Worm (Caenorhabditis elegans) whole organism, L4 larva: ENCODE measurements around the gene srh-2.

Source experiments
- F10B5.3 ChIP-seq: sonication (generic microtip); optimal IDR thresholded peaks from 2 replicates; lab custom pipeline; 2016; ENCODE audit warnings: mild to moderate bottlenecking, missing genetic modification characterization, missing compliant biosample characterization
- F44E2.7 ChIP-seq: fragments of 200-800 bp; sonication (Bioruptor generic); IDR thresholded peaks from 2 replicates; pipeline ENCODE4 v2.1.2; 2022; ENCODE audit warnings: missing genetic modification characterization, missing compliant biosample characterization
- R02D3.7 ChIP-seq: fragments of 150-350 bp; sonication (generic microtip); optimal IDR thresholded peaks from 3 replicates; lab custom pipeline; 2014; ENCODE audit warnings: missing biosample characterization, missing genetic modification characterization
- T26A8.4 ChIP-seq: fragments of 200-800 bp; sonication (Bioruptor generic); IDR thresholded peaks from 2 replicates; pipeline ENCODE4 v1.3.6; 2022; ENCODE audit warnings: missing genetic modification characterization, missing compliant biosample characterization
- Y105C5A.15 ChIP-seq: fragments of 200-800 bp; sonication (Bioruptor generic); IDR thresholded peaks from 2 replicates; pipeline ENCODE4 v1.3.6; 2022; ENCODE audit warnings: missing genetic modification characterization, missing compliant biosample characterization
- Y48G9A.11 ChIP-seq: fragments of 200-800 bp; sonication (Bioruptor generic); IDR thresholded peaks from 2 replicates; pipeline ENCODE4 v1.3.6; 2022; ENCODE audit warnings: missing genetic modification reagents, missing genetic modification characterization, missing compliant biosample characterization
- Y75B8A.6 ChIP-seq: fragments of 200-800 bp; sonication (Bioruptor generic); IDR thresholded peaks from 2 replicates; pipeline ENCODE4 v1.3.6; 2022; ENCODE audit warnings: missing genetic modification reagents, missing genetic modification characterization, missing compliant biosample characterization
- ZK337.2 ChIP-seq: fragments of 200-800 bp; sonication (Bioruptor generic); IDR thresholded peaks from 2 replicates; pipeline ENCODE4 v1.3.6; 2022; ENCODE audit warnings: missing genetic modification reagents, missing genetic modification characterization, missing compliant biosample characterization
- ZK546.5 ChIP-seq, 2 experiments: sonication (generic microtip); optimal IDR thresholded peaks; 2 replicates each; lab custom pipeline; 2017; ENCODE audit warnings: missing biosample characterization in 2 of 2, missing genetic modification characterization in 2 of 2
- aha-1 ChIP-seq: fragments of 150-350 bp; peaks from one replicate; lab custom pipeline; 2014; ENCODE audit warnings: missing biosample characterization, missing genetic modification characterization
- ama-1 ChIP-seq: fragments of 150-350 bp; optimal IDR thresholded peaks from 2 replicates; lab custom pipeline; 2014; ENCODE audit warnings: inconsistent platforms, mixed read lengths
- attf-4 ChIP-seq: sonication (generic microtip); optimal IDR thresholded peaks from 3 replicates; lab custom pipeline; 2017; ENCODE audit warnings: missing biosample characterization, missing genetic modification characterization
- ceh-32 ChIP-seq: sonication (generic microtip); optimal IDR thresholded peaks from 2 replicates; lab custom pipeline; 2016; ENCODE audit warnings: mild to moderate bottlenecking, missing genetic modification characterization, missing compliant biosample characterization; ENCODE audit not compliant: poor library complexity
- ces-1 ChIP-seq: fragments of 150-350 bp; sonication (generic microtip); optimal IDR thresholded peaks from 4 replicates; lab custom pipeline; 2014; ENCODE audit warnings: missing biosample characterization, missing genetic modification reagents, missing genetic modification characterization
- cey-2 ChIP-seq: sonication (generic microtip); optimal IDR thresholded peaks from 3 replicates; lab custom pipeline; 2017; ENCODE audit warnings: missing genetic modification characterization, mild to moderate bottlenecking, missing compliant biosample characterization, antibody characterized with exemption, borderline replicate concordance; ENCODE audit not compliant: insufficient read depth
- daf-12 ChIP-seq: fragments of 150-350 bp; optimal IDR thresholded peaks from 2 replicates; lab custom pipeline; 2014; ENCODE audit warnings: missing biosample characterization, missing genetic modification reagents, missing genetic modification characterization
- daf-8 ChIP-seq: fragments of 200-800 bp; sonication (Bioruptor generic); IDR thresholded peaks from 2 replicates; pipeline ENCODE4 v1.3.6; 2022; ENCODE audit warnings: missing genetic modification characterization, missing compliant biosample characterization
- duxl-1 ChIP-seq: sonication (generic microtip); optimal IDR thresholded peaks from 2 replicates; lab custom pipeline; 2016; ENCODE audit warnings: mild to moderate bottlenecking, missing genetic modification characterization, moderate library complexity, missing compliant biosample characterization; ENCODE audit not compliant: poor library complexity
- dve-1 ChIP-seq: sonication (generic microtip); optimal IDR thresholded peaks from 2 replicates; lab custom pipeline; 2017; ENCODE audit warnings: antibody characterized with exemption, mild to moderate bottlenecking, missing genetic modification characterization, missing compliant biosample characterization; ENCODE audit not compliant: insufficient read depth
- egl-27 ChIP-seq: sonication (generic microtip); optimal IDR thresholded peaks from 3 replicates; lab custom pipeline; 2017; ENCODE audit warnings: missing biosample characterization, missing genetic modification reagents, missing genetic modification characterization
- egl-43 ChIP-seq: fragments of 200-800 bp; sonication (Bioruptor generic); IDR thresholded peaks from 2 replicates; pipeline ENCODE4 v1.3.6; 2022; ENCODE audit warnings: missing genetic modification reagents, missing genetic modification characterization, missing compliant biosample characterization
- lsy-2 ChIP-seq, 2 experiments: fragments of 150-350 bp in 1 of 2; sonication (generic microtip) in 1 of 2; optimal IDR thresholded peaks; 2 replicates each; lab custom pipeline; 2014 to 2017; ENCODE audit warnings: missing biosample characterization in 2 of 2, missing genetic modification characterization in 2 of 2
- mep-1 ChIP-seq: fragments of 150-350 bp; sonication (generic microtip); optimal IDR thresholded peaks from 3 replicates; lab custom pipeline; 2014; ENCODE audit warnings: missing biosample characterization, missing genetic modification characterization
- mxl-2 ChIP-seq: fragments of 200-800 bp; sonication (Bioruptor generic); conservative IDR thresholded peaks from 2 replicates; pipeline ENCODE4 v1.3.6; 2022; ENCODE audit warnings: missing genetic modification reagents, missing genetic modification characterization, missing compliant biosample characterization
- nhr-102 ChIP-seq: sonication (generic microtip); optimal IDR thresholded peaks from 2 replicates; lab custom pipeline; 2016; ENCODE audit warnings: mild to moderate bottlenecking, missing genetic modification characterization, moderate library complexity, missing compliant biosample characterization
- nhr-42 ChIP-seq: fragments of 200-800 bp; sonication (Bioruptor generic); IDR thresholded peaks from 2 replicates; pipeline ENCODE4 v1.3.6; 2022; ENCODE audit warnings: missing genetic modification characterization, missing compliant biosample characterization
- nhr-48 ChIP-seq: sonication (generic microtip); optimal IDR thresholded peaks from 2 replicates; lab custom pipeline; 2016; ENCODE audit warnings: mild to moderate bottlenecking, missing genetic modification characterization, missing compliant biosample characterization
- nhr-6 ChIP-seq: fragments of 150-350 bp; optimal IDR thresholded peaks from 2 replicates; lab custom pipeline; 2014; ENCODE audit warnings: missing biosample characterization, missing genetic modification characterization
- php-3 ChIP-seq: fragments of 200-800 bp; sonication (Bioruptor generic); IDR thresholded peaks from 2 replicates; pipeline ENCODE4 v1.3.6; 2022; ENCODE audit warnings: missing genetic modification reagents, missing genetic modification characterization, missing compliant biosample characterization
- rbr-2 ChIP-seq: sonication (generic microtip); optimal IDR thresholded peaks from 2 replicates; lab custom pipeline; 2016; ENCODE audit warnings: missing genotype, missing genetic modification characterization, missing compliant biosample characterization
- saeg-2 ChIP-seq: fragments of 200-800 bp; sonication (Bioruptor generic); IDR thresholded peaks from 2 replicates; pipeline ENCODE4 v1.3.6; 2022; ENCODE audit warnings: missing genetic modification reagents, missing genetic modification characterization, missing compliant biosample characterization
- snpc-4 ChIP-seq: fragments of 150-350 bp; optimal IDR thresholded peaks from 2 replicates; lab custom pipeline; 2014; ENCODE audit warnings: missing biosample characterization, missing genetic modification characterization
- spr-3 ChIP-seq: fragments of 200-800 bp; sonication (Bioruptor generic); optimal IDR thresholded peaks from 2 replicates; lab custom pipeline; 2018; ENCODE audit warnings: mild to moderate bottlenecking, missing genetic modification characterization, missing compliant biosample characterization
- tag-97 ChIP-seq: fragments of 200-800 bp; sonication (Bioruptor generic); IDR thresholded peaks from 2 replicates; pipeline ENCODE4 v1.3.6; 2022; ENCODE audit warnings: missing genetic modification characterization, missing compliant biosample characterization
- unc-39 ChIP-seq: sonication (generic microtip); optimal IDR thresholded peaks from 2 replicates; lab custom pipeline; 2017; ENCODE audit warnings: missing biosample characterization, missing genetic modification characterization
- unc-62 ChIP-seq, 3 experiments: fragments of 150-350 bp in 1 of 3; sonication (generic microtip); optimal IDR thresholded peaks in 2 of 3; peaks in 1 of 3; 1 replicate in 1 of 3; 2 replicates in 2 of 3; lab custom pipeline; 2014 to 2017; ENCODE audit warnings: missing biosample characterization in 3 of 3, missing genetic modification characterization in 3 of 3, missing genetic modification reagents in 3 of 3, missing genotype in 1 of 3
- zfp-3 ChIP-seq: fragments of 200-800 bp; sonication (Bioruptor generic); conservative IDR thresholded peaks from 2 replicates; pipeline ENCODE4 v1.3.6; 2022; ENCODE audit warnings: missing genetic modification reagents, missing genetic modification characterization, missing compliant biosample characterization

Gene srh-2

ce11 chrV:756169-756568 lies 28.1 kb downstream of the srh-2 start, which contains the start of gene str-20:
Gene str-20, plus strand, starts transcription at chrV:756469.
- TF ChIP-seq nhr-48 (no peak), unc-39 (tag; lab: Kevin White, UChicago) (no peak), ZK337.2 (GFP tag; lab: Robert Waterston, UW) (no peak), egl-27 (tag; lab: Kevin White, UChicago) (no peak)

DNA sequence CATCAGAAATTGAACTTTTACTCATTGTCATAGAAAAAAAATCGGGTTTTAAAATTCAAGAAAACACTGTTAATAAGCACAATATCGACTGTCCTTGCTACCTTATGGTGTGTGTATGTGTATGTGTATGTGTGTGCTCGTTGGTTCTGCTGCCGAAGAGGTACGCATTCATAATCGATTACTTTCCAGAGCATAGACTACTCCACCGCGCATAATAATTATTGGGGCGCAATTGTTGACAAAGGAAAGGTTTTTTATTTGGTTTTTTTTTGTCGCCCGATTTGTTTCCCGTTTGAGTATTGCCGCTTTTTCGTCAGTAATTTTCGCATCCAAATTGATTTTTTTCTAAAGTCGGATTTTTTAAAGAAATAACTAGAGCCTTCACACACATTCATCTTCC lies 33.1 kb downstream of the srh-2 start, which contains the start of gene C05E4.15:
C05E4.15 (minus strand) TSS at position 101 of the 400 bp plus-strand sequence.
- TF ChIP-seq duxl-1 (no peak), ceh-32 (tag; lab: Kevin White, UChicago) (no peak), ces-1 (no peak), daf-12 (no peak), nhr-6 (no peak), Y105C5A.15 (GFP tag; lab: Robert Waterston, UW) (no peak)

- TF ChIP-seq unc-62 (GFP tag; optimal IDR thresholded peaks at IDR 0.05 in 1 of 2; lab: Kevin White, UChicago): no peak
- TF ChIP-seq unc-62 (tag; optimal IDR thresholded peaks at IDR 0.05; lab: Kevin White, UChicago): no peak
- no peak for TF ChIP-seq Y75B8A.6 (GFP tag; lab: Robert Waterston, UW)
- TF ChIP-seq saeg-2 (GFP tag; lab: Robert Waterston, UW): no peak
- no peak for TF ChIP-seq cey-2 (tag; lab: Kevin White, UChicago)
- no peak for TF ChIP-seq php-3
- no peak for TF ChIP-seq T26A8.4 (GFP tag; lab: Robert Waterston, UW)
- TF ChIP-seq snpc-4 (tag; lab: Kevin White, UChicago): no peak
- TF ChIP-seq lsy-2 (tag; optimal IDR thresholded peaks at IDR 0.05; lab: Kevin White, UChicago): no peak
- TF ChIP-seq nhr-102 (tag; lab: Kevin White, UChicago): no peak
- no peak for TF ChIP-seq rbr-2 (tag; lab: Kevin White, UChicago)
- no peak for TF ChIP-seq egl-43 (GFP tag; lab: Robert Waterston, UW)
- no peak for TF ChIP-seq F44E2.7 (GFP tag; lab: Robert Waterston, UW)
- TF ChIP-seq mep-1 (tag; lab: Kevin White, UChicago): no peak
- no peak for TF ChIP-seq ZK546.5 (tag; optimal IDR thresholded peaks at IDR 0.05; lab: Kevin White, UChicago)
- TF ChIP-seq F10B5.3: no peak
- TF ChIP-seq zfp-3 (GFP tag; lab: Robert Waterston, UW): no peak
- no peak for TF ChIP-seq mxl-2
- no peak for TF ChIP-seq ama-1 (lab: Kevin White, UChicago)
- no peak for TF ChIP-seq dve-1 (tag; lab: Kevin White, UChicago)
- TF ChIP-seq Y48G9A.11 (GFP tag; lab: Robert Waterston, UW): no peak
Measured at ce11 chrV:761882-762281, 33.8 kb downstream of the srh-2 start, which contains the start of gene C05E4.12. Gene C05E4.12, minus strand, starts transcription at chrV:761982.

- TF ChIP-seq rbr-2 (tag; lab: Kevin White, UChicago) (no peak), ceh-32 (tag; lab: Kevin White, UChicago) (no peak), aha-1 (tag; lab: Kevin White, UChicago) (no peak), mep-1 (tag; lab: Kevin White, UChicago) (no peak), tag-97 (GFP tag; lab: Robert Waterston, UW) (no peak), nhr-6 (no peak), Y105C5A.15 (GFP tag; lab: Robert Waterston, UW) (no peak), dve-1 (tag; lab: Kevin White, UChicago) (no peak), spr-3 (no peak), attf-4 (tag; lab: Kevin White, UChicago) (no peak), F10B5.3 (no peak), egl-43 (GFP tag; lab: Robert Waterston, UW) (no peak), nhr-42 (GFP tag; lab: Robert Waterston, UW) (no peak), daf-8 (GFP tag; lab: Robert Waterston, UW) (no peak), duxl-1 (no peak), R02D3.7 (tag; lab: Kevin White, UChicago) (no peak)
Measured at ce11 chrV:762340-762739, 34.2 kb downstream of the srh-2 start, which contains the start of gene srp-2. Gene srp-2, plus strand, starts transcription at chrV:762640.
